Fruit fly (Drosophila melanogaster): Measurements from ENCODE around the gene spz5.

DNA sequence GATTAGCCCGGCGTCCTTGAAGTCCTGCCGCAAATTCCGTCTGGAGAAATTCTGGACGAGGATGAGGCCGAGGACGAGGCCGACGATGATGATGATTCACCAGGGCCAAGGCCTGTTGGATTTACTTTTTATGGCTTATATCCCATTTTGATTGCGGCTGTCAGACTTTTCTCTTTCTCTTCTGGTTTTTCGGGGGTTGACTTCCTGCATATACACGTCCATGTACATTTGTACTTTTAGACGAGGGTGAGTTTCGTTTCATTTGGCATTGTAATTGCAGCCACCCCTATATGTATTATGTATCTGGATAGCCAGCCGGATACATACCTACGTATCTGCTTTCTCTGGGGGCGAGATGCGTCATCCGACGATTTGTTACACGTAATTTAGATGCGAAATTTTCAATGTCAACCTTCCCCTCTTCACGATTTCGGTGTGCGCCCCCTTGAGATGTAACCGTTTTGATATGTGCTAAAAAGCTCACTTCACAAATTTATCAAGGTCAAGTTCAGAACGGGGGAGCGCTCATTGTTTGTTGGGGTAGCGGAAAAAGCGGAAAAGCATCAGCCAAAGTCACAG, 36.5 kb downstream of the spz5 start:
- TF ChIP-seq OdsH (GFP tag; optimal IDR thresholded peaks at IDR 0.05) (no peak), fkh (GFP tag; optimal IDR thresholded peaks at IDR 0.05) (no peak), Hr39 (GFP tag; optimal IDR thresholded peaks at IDR 0.05) (no peak), CG8632 (GFP tag; optimal IDR thresholded peaks at IDR 0.05) (no peak), CG6854 (GFP tag; optimal IDR thresholded peaks at IDR 0.05) (no peak), CG8319 (GFP tag; optimal IDR thresholded peaks at IDR 0.05) (no peak), CG16779 (tag; optimal IDR thresholded peaks at IDR 0.05) (no peak), CG8119 (GFP tag; IDR thresholded peaks at IDR 0.05) (no peak), fd59A (GFP tag; optimal IDR thresholded peaks at IDR 0.05) (no peak), dac (GFP tag; optimal IDR thresholded peaks at IDR 0.05) (no peak), Lpt (GFP tag; optimal IDR thresholded peaks at IDR 0.05) (no peak), CG11762 (GFP tag; optimal IDR thresholded peaks at IDR 0.05; ENCODE audit: insufficient read depth) (no peak)
